5 fruit fly cellular contexts compared by ENCODE assay signal in genomic region chr3R:20556281-20557113, dm6.
TF ChIP-seq lines count a peak whose summit lies in the region.

No protein-coding gene starts in this region.

- no peak for TF ChIP-seq CTCF in whole organism, embryonic (GFP tag; optimal IDR thresholded peaks at IDR 0.05; lab: Kevin White, UChicago)

TF ChIP-seq in whole organism, adult, 20 proteins besides CTCF, POLR2A, EP300 and RAD21 (continues in another document):
- TF ChIP-seq Hr96 (GFP tag; optimal IDR thresholded peaks at IDR 0.05; lab: Kevin White, UChicago): peak; percentile 70
- peak; percentile 91 for TF ChIP-seq CG33017 (tag; optimal IDR thresholded peaks at IDR 0.05; lab: Kevin White, UChicago)
- peak; percentile 88 for TF ChIP-seq CG12768 (GFP tag; optimal IDR thresholded peaks at IDR 0.05; lab: Kevin White, UChicago)
- no peak for TF ChIP-seq Mnt (GFP tag; optimal IDR thresholded peaks at IDR 0.05; lab: Kevin White, UChicago)
- TF ChIP-seq CG14711 (tag; optimal IDR thresholded peaks at IDR 0.05; lab: Kevin White, UChicago): peak; percentile 84
- TF ChIP-seq CG1620 (GFP tag; optimal IDR thresholded peaks at IDR 0.05; lab: Kevin White, UChicago): peak; percentile 54
- peak in 1 of 2 experiments; percentile 23 for TF ChIP-seq cnc (optimal IDR thresholded peaks at IDR 0.05; lab: Kevin White, UChicago)
- TF ChIP-seq cic (GFP tag; optimal IDR thresholded peaks at IDR 0.05; lab: Kevin White, UChicago): peak; percentile 90
- TF ChIP-seq toe (GFP tag; optimal IDR thresholded peaks at IDR 0.05; lab: Kevin White, UChicago): peak; percentile 55
- peak; percentile 88 for TF ChIP-seq CG5204 (GFP tag; optimal IDR thresholded peaks at IDR 0.05; lab: Kevin White, UChicago)
- TF ChIP-seq Crg-1 (GFP tag; optimal IDR thresholded peaks at IDR 0.05; lab: Kevin White, UChicago): peak; percentile 43
- TF ChIP-seq pad (GFP tag; optimal IDR thresholded peaks at IDR 0.05; lab: Kevin White, UChicago): peak; percentile 62
- peak; percentile 77 for TF ChIP-seq kay (GFP tag; lab: Kevin White, UChicago; ENCODE audit: borderline replicate concordance)
- peak; percentile 81 for TF ChIP-seq CG11617 (GFP tag; optimal IDR thresholded peaks at IDR 0.05; lab: Kevin White, UChicago)
- no peak for TF ChIP-seq bab1 (GFP tag; optimal IDR thresholded peaks at IDR 0.05; lab: Kevin White, UChicago)
- TF ChIP-seq ovo (GFP tag; optimal IDR thresholded peaks at IDR 0.05; lab: Kevin White, UChicago): peak; percentile 25
- TF ChIP-seq tj (GFP tag; optimal IDR thresholded peaks at IDR 0.05; lab: Kevin White, UChicago): peak; percentile 42
- peak; percentile 86 for TF ChIP-seq CG7101 (tag; optimal IDR thresholded peaks at IDR 0.05; lab: Kevin White, UChicago)

TF ChIP-seq in whole organism, embryonic, 481 proteins besides CTCF, POLR2A, EP300 and RAD21 (continues in another document):
- peak; percentile 5 for TF ChIP-seq Bteb2 (GFP tag; optimal IDR thresholded peaks at IDR 0.05; lab: Kevin White, UChicago)
- TF ChIP-seq cg (GFP tag; optimal IDR thresholded peaks at IDR 0.05; lab: Kevin White, UChicago): no peak
- peak; percentile 39; the same call in 1 of the 2 replicates for TF ChIP-seq CG43689 (GFP tag; IDR thresholded peaks at IDR 0.05; lab: Robert Waterston, UW)
- peak; percentile 15 for TF ChIP-seq CG6765 (GFP tag; optimal IDR thresholded peaks at IDR 0.05; lab: Kevin White, UChicago)
- peak; percentile 74 for TF ChIP-seq CG2678 (tag; optimal IDR thresholded peaks at IDR 0.05; lab: Kevin White, UChicago)
- TF ChIP-seq fd102C (GFP tag; optimal IDR thresholded peaks at IDR 0.05; lab: Kevin White, UChicago): no peak
- no peak for TF ChIP-seq CG4707 (GFP tag; optimal IDR thresholded peaks at IDR 0.05; lab: Kevin White, UChicago)
- TF ChIP-seq CG7372 (GFP tag; IDR thresholded peaks at IDR 0.05; lab: Robert Waterston, UW): peak; percentile 82
- no peak for TF ChIP-seq CG2116 (GFP tag; optimal IDR thresholded peaks at IDR 0.05; lab: Kevin White, UChicago)
- peak; percentile 69 for TF ChIP-seq CG10366 (GFP tag; IDR thresholded peaks at IDR 0.05; lab: Robert Waterston, UW)
- peak in 1 of 2 experiments; percentile 75 for TF ChIP-seq Hr51 (GFP tag; optimal IDR thresholded peaks at IDR 0.05; lab: Kevin White, UChicago)
- TF ChIP-seq HmgZ (tag; optimal IDR thresholded peaks at IDR 0.05; lab: Kevin White, UChicago): no peak
- TF ChIP-seq btn (GFP tag; optimal IDR thresholded peaks at IDR 0.05; lab: Kevin White, UChicago): no peak
- no peak for TF ChIP-seq hkb (optimal IDR thresholded peaks at IDR 0.05; lab: Kevin White, UChicago)
- TF ChIP-seq hkb (GFP tag; IDR thresholded peaks at IDR 0.05; lab: Robert Waterston, UW): peak; percentile 75
- no peak for TF ChIP-seq br (optimal IDR thresholded peaks at IDR 0.05; lab: Kevin White, UChicago)
- no peak for TF ChIP-seq CG3163 (GFP tag; optimal IDR thresholded peaks at IDR 0.05; lab: Kevin White, UChicago)
- no peak for TF ChIP-seq sens-2 (GFP tag; IDR thresholded peaks at IDR 0.05; lab: Robert Waterston, UW)
- TF ChIP-seq Fer1 (GFP tag; optimal IDR thresholded peaks at IDR 0.05; lab: Kevin White, UChicago): peak; percentile 66

TF ChIP-seq in whole organism, prepupa, 60 proteins besides CTCF, POLR2A, EP300 and RAD21 (continues in another document):
- TF ChIP-seq pdm3 (GFP tag; optimal IDR thresholded peaks at IDR 0.05; lab: Kevin White, UChicago) (peak; percentile 82), CG6808 (GFP tag; optimal IDR thresholded peaks at IDR 0.05; lab: Kevin White, UChicago) (peak; percentile 88), fd85E (GFP tag; optimal IDR thresholded peaks at IDR 0.05; lab: Kevin White, UChicago) (no peak), CG8632 (GFP tag; optimal IDR thresholded peaks at IDR 0.05; lab: Kevin White, UChicago) (peak; percentile 52), OdsH (GFP tag; optimal IDR thresholded peaks at IDR 0.05; lab: Kevin White, UChicago) (peak; percentile 79), dsx (GFP tag; optimal IDR thresholded peaks at IDR 0.05; lab: Kevin White, UChicago; ENCODE audit: poor library complexity, severe bottlenecking) (peak; percentile 6), dac (GFP tag; optimal IDR thresholded peaks at IDR 0.05; lab: Kevin White, UChicago) (peak; percentile 46), ss (GFP tag; optimal IDR thresholded peaks at IDR 0.05; lab: Kevin White, UChicago) (peak; percentile 89), Ets21C (GFP tag; optimal IDR thresholded peaks at IDR 0.05; lab: Kevin White, UChicago) (peak; percentile 51), CG32006 (GFP tag; optimal IDR thresholded peaks at IDR 0.05; lab: Kevin White, UChicago) (peak; percentile 89), Sox14 (GFP tag; optimal IDR thresholded peaks at IDR 0.05; lab: Kevin White, UChicago) (peak; percentile 70), Hr39 (GFP tag; optimal IDR thresholded peaks at IDR 0.05; lab: Kevin White, UChicago) (peak; percentile 74), CG6792 (GFP tag; optimal IDR thresholded peaks at IDR 0.05; lab: Kevin White, UChicago) (peak; percentile 57), svp (GFP tag; lab: Kevin White, UChicago) (peak; percentile 86), Blimp-1 (GFP tag; optimal IDR thresholded peaks at IDR 0.05; lab: Kevin White, UChicago) (no peak), CG1621 (tag; optimal IDR thresholded peaks at IDR 0.05; lab: Kevin White, UChicago) (peak; percentile 53), CG3919 (GFP tag; optimal IDR thresholded peaks at IDR 0.05; lab: Kevin White, UChicago) (peak; percentile 81), esn (GFP tag; optimal IDR thresholded peaks at IDR 0.05; lab: Kevin White, UChicago) (peak; percentile 72), Met (GFP tag; optimal IDR thresholded peaks at IDR 0.05; lab: Kevin White, UChicago) (peak; percentile 75)

TF ChIP-seq in whole organism, pupa, 21 proteins besides CTCF, POLR2A, EP300 and RAD21:
- peak; percentile 9 for TF ChIP-seq Pif1B (GFP tag; optimal IDR thresholded peaks at IDR 0.05; lab: Kevin White, UChicago)
- TF ChIP-seq CG4496 (GFP tag; IDR thresholded peaks at IDR 0.05; lab: Robert Waterston, UW): peak; percentile 82
- TF ChIP-seq CG17806 (tag; optimal IDR thresholded peaks at IDR 0.05; lab: Kevin White, UChicago): peak; percentile 65
- peak; percentile 70 for TF ChIP-seq fd96Ca (GFP tag; IDR thresholded peaks at IDR 0.05; lab: Robert Waterston, UW)
- TF ChIP-seq gl (tag; optimal IDR thresholded peaks at IDR 0.05; lab: Kevin White, UChicago): peak; percentile 91
- peak; percentile 78 for TF ChIP-seq CG14655 (GFP tag; optimal IDR thresholded peaks at IDR 0.05; lab: Kevin White, UChicago)
- TF ChIP-seq CG10348 (GFP tag; IDR thresholded peaks at IDR 0.05; lab: Robert Waterston, UW): peak; percentile 54
- TF ChIP-seq CG8301 (tag; optimal IDR thresholded peaks at IDR 0.05; lab: Kevin White, UChicago): peak; percentile 67
- TF ChIP-seq CG32121 (GFP tag; IDR thresholded peaks at IDR 0.05; lab: Robert Waterston, UW): peak; percentile 67
- no peak for TF ChIP-seq rn (GFP tag; IDR thresholded peaks at IDR 0.05; lab: Robert Waterston, UW)
- TF ChIP-seq EcR (GFP tag; optimal IDR thresholded peaks at IDR 0.05; lab: Kevin White, UChicago): peak; percentile 46
- peak; percentile 71 for TF ChIP-seq CG12605 (GFP tag; IDR thresholded peaks at IDR 0.05; lab: Robert Waterston, UW)
- peak; percentile 60 for TF ChIP-seq Pif1A (GFP tag; optimal IDR thresholded peaks at IDR 0.05; lab: Kevin White, UChicago)
- peak; percentile 62 for TF ChIP-seq CG9948 (tag; optimal IDR thresholded peaks at IDR 0.05; lab: Kevin White, UChicago)
- peak; percentile 81 for TF ChIP-seq Ets98B (GFP tag; IDR thresholded peaks at IDR 0.05; lab: Robert Waterston, UW)
- peak; percentile 67 for TF ChIP-seq CG15710 (tag; optimal IDR thresholded peaks at IDR 0.05; lab: Kevin White, UChicago)
- TF ChIP-seq CG8159 (tag; optimal IDR thresholded peaks at IDR 0.05; lab: Kevin White, UChicago): peak; percentile 70
- TF ChIP-seq CG13204 (GFP tag; optimal IDR thresholded peaks at IDR 0.05; lab: Kevin White, UChicago): peak; percentile 86
- peak; percentile 47 for TF ChIP-seq Snoo (tag; optimal IDR thresholded peaks at IDR 0.05; lab: Kevin White, UChicago)
- TF ChIP-seq CG34367 (tag; optimal IDR thresholded peaks at IDR 0.05; lab: Kevin White, UChicago): peak; percentile 42
- no peak for TF ChIP-seq D1 (tag; optimal IDR thresholded peaks at IDR 0.05; lab: Kevin White, UChicago)

TF ChIP-seq in whole organism, wandering third instar larva, 38 proteins besides CTCF, POLR2A, EP300 and RAD21 (continues in another document):
- TF ChIP-seq Hr83 (GFP tag; optimal IDR thresholded peaks at IDR 0.05; lab: Kevin White, UChicago; ENCODE audit: poor library complexity, severe bottlenecking): no peak
- TF ChIP-seq Abd-B (GFP tag; optimal IDR thresholded peaks at IDR 0.05; lab: Kevin White, UChicago): no peak
- TF ChIP-seq jim (GFP tag; optimal IDR thresholded peaks at IDR 0.05; lab: Kevin White, UChicago): no peak
- no peak for TF ChIP-seq GATAd (GFP tag; optimal IDR thresholded peaks at IDR 0.05; lab: Kevin White, UChicago)
- peak; percentile 60 for TF ChIP-seq rgr (GFP tag; optimal IDR thresholded peaks at IDR 0.05; lab: Kevin White, UChicago)
- TF ChIP-seq foxo (GFP tag; optimal IDR thresholded peaks at IDR 0.05; lab: Kevin White, UChicago): peak in 1 of 2 experiments; percentile 76
- no peak for TF ChIP-seq Myc (optimal IDR thresholded peaks at IDR 0.05; lab: Kevin White, UChicago)
- TF ChIP-seq Sp1 (GFP tag; optimal IDR thresholded peaks at IDR 0.05; lab: Kevin White, UChicago): peak; percentile 18
- TF ChIP-seq lola (GFP tag; optimal IDR thresholded peaks at IDR 0.05; lab: Kevin White, UChicago): no peak
- TF ChIP-seq Vsx2 (GFP tag; optimal IDR thresholded peaks at IDR 0.05; lab: Kevin White, UChicago; ENCODE audit: partially characterized antibody): no peak
- peak; percentile 62 for TF ChIP-seq ey (GFP tag; optimal IDR thresholded peaks at IDR 0.05; lab: Kevin White, UChicago)
- TF ChIP-seq Hr78 (GFP tag; optimal IDR thresholded peaks at IDR 0.05; lab: Kevin White, UChicago): no peak
- no peak for TF ChIP-seq dl (GFP tag; optimal IDR thresholded peaks at IDR 0.05; lab: Kevin White, UChicago; ENCODE audit: insufficient read depth in 1 of 2, partially characterized antibody in 2 of 2)
- peak; percentile 47 for TF ChIP-seq psq (GFP tag; optimal IDR thresholded peaks at IDR 0.05; lab: Kevin White, UChicago)
- TF ChIP-seq woc (GFP tag; optimal IDR thresholded peaks at IDR 0.05; lab: Kevin White, UChicago): peak; percentile 72
- peak; percentile 54 for TF ChIP-seq HLH106 (tag; optimal IDR thresholded peaks at IDR 0.05; lab: Kevin White, UChicago)
- peak; percentile 9 for TF ChIP-seq Hnf4 (GFP tag; optimal IDR thresholded peaks at IDR 0.05; lab: Kevin White, UChicago)
- peak; percentile 82 for TF ChIP-seq h (GFP tag; optimal IDR thresholded peaks at IDR 0.05; lab: Kevin White, UChicago)
- no peak for TF ChIP-seq N (GFP tag; optimal IDR thresholded peaks at IDR 0.05; lab: Kevin White, UChicago)
- TF ChIP-seq sv (GFP tag; optimal IDR thresholded peaks at IDR 0.05; lab: Kevin White, UChicago): peak; percentile 37
- no peak for TF ChIP-seq Mio (GFP tag; optimal IDR thresholded peaks at IDR 0.05; lab: Kevin White, UChicago)
- peak; percentile 4 for TF ChIP-seq Dif (GFP tag; optimal IDR thresholded peaks at IDR 0.05; lab: Kevin White, UChicago; ENCODE audit: partially characterized antibody)
- peak; percentile 55 for TF ChIP-seq br (GFP tag; optimal IDR thresholded peaks at IDR 0.05; lab: Kevin White, UChicago)
- TF ChIP-seq Dfd (GFP tag; optimal IDR thresholded peaks at IDR 0.05; lab: Kevin White, UChicago): no peak
